Worm (Caenorhabditis elegans) whole organism, midembryonic: Measurements from ENCODE around the gene C08E8.10.

Experiments used
- cog-1 ChIP-seq: sonication (generic microtip); optimal IDR thresholded peaks from 2 replicates; lab custom pipeline; 2016; ENCODE audit warnings: missing genetic modification characterization, missing compliant biosample characterization
- flt-1 ChIP-seq: fragments of 200-800 bp; sonication (Bioruptor generic); IDR thresholded peaks from 2 replicates; pipeline ENCODE4 v1.3.6; 2022; ENCODE audit warnings: missing genetic modification characterization, missing compliant biosample characterization
- klf-2 ChIP-seq: fragments of 200-800 bp; sonication (Bioruptor generic); conservative IDR thresholded peaks from 2 replicates; pipeline ENCODE4 v1.3.6; 2022; ENCODE audit warnings: missing genetic modification reagents, missing genetic modification characterization, missing compliant biosample characterization
- ztf-23 ChIP-seq: fragments of 200-800 bp; sonication (Bioruptor generic); IDR thresholded peaks from 2 replicates; pipeline ENCODE4 v1.3.6; 2022; ENCODE audit warnings: missing genetic modification reagents, missing genetic modification characterization, missing compliant biosample characterization
- ztf-29 ChIP-seq: fragments of 200-800 bp; sonication (Bioruptor generic); IDR thresholded peaks from 2 replicates; pipeline ENCODE4 v1.3.6; 2022; ENCODE audit warnings: missing genetic modification reagents, missing genetic modification characterization, missing compliant biosample characterization

DNA sequence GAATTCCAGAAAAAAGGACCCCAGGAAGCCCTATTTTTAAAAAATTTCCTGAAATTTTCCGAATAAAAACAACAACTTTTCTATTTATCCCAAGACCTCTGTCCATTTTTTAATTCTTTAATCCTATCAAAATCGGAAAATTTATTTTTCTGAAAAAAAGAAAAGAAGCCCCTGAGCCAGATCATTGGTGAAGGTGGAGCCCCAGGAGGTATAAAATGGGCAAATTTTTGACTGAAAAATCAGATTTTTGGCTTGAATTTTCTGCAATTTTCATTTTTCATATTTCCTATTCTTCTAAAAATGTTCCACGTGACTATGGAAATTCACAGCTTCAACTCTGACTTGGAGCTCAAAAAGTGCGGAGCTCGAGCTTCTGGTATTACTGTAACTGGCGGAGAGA, 39.1 kb upstream of the C08E8.10 start, which contains the start of gene Y51A2B.8:
- TF ChIP-seq flt-1 (GFP tag; lab: Robert Waterston, UW) (no peak), klf-2 (GFP tag; lab: Robert Waterston, UW) (no peak), ztf-29 (GFP tag; lab: Robert Waterston, UW) (no peak), ztf-23 (GFP tag; lab: Robert Waterston, UW) (no peak), cog-1 (tag; lab: Kevin White, UChicago) (no peak)
